Worm (Caenorhabditis elegans): ENCODE data around the gene F08F3.8.

DNA sequence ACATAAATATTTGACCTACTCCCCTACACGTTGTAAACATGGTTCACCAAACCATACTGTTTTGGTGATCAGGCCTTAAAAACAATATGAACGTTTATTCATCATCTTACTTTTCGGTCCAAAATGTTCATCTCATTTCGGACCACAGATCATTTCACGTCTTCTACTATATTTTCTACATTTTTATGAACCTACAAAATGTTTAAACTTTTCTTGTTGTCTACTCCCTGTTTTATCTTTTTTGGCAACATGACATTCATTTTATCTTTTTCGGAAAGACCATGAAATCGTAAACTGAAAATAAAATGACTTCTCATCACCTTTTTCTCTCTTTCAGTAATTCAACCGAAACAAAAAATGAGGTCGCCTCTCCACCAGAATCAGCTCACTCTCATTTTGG lies 4.5 kb downstream of the F08F3.8 start, which contains the start of gene rhr-1:
- TF ChIP-seq ZK185.1 (tag; optimal IDR thresholded peaks at IDR 0.05; ENCODE audit: poor library complexity, severe bottlenecking) (no peak), F57C9.4 (tag; optimal IDR thresholded peaks at IDR 0.05) (no peak), hmg-20 (GFP tag; IDR thresholded peaks at IDR 0.05) (no peak), xnd-1 (tag; optimal IDR thresholded peaks at IDR 0.05) (no peak), ceh-58 (GFP tag; IDR thresholded peaks at IDR 0.05) (no peak), dpl-1 (GFP tag; optimal IDR thresholded peaks at IDR 0.05) (no peak), Y56A3A.18 (GFP tag; IDR thresholded peaks at IDR 0.05) (no peak), nhr-80 (tag; optimal IDR thresholded peaks at IDR 0.05) (peak; percentile 12), mel-28 (tag; optimal IDR thresholded peaks at IDR 0.05; ENCODE audit: borderline replicate concordance) (no peak), repo-1 (tag; optimal IDR thresholded peaks at IDR 0.05) (no peak)
